Worm (Caenorhabditis elegans) whole organism, L2 larva: ENCODE data around the gene C50C3.12.

Experiments used
- aly-2 ChIP-seq: fragments of 150-350 bp; optimal IDR thresholded peaks from 2 replicates; lab custom pipeline; 2014; ENCODE audit warnings: missing biosample characterization, missing genetic modification characterization
- crh-2 ChIP-seq: sonication (generic microtip); optimal IDR thresholded peaks from 2 replicates; lab custom pipeline; 2017; ENCODE audit warnings: missing biosample characterization, missing genetic modification characterization

DNA sequence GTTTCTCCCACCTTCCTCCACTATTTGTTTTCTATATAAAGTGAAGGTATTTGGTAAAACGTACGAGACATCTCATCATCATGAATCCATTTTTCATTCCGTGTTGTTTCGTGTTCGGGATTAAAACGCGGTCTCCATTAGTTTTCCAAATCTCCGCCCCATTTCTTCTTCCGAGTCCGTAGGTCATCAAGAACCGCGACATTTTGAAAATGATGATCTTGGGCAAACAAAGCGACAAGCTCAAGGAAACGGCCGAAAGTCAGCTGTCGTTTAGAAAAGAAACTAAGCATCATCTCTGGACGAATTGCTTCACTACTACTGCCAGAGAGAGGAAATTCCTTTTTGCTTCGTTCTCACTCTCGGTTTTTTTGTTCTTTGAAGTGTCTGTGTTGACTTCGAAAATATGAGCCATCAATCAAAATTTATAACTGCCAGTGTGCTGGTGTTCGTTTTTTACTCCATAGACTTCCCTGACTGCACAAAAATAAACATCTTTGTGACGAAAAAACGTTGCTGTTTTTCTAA lies 3.7 kb upstream of the C50C3.12 start:
- TF ChIP-seq crh-2 (tag; lab: Kevin White, UChicago) (no peak), aly-2 (tag; lab: Kevin White, UChicago) (no peak)
